Fruit fly (Drosophila melanogaster) S2 (cell line): ENCODE data around the gene SkpD.

Source experiments
- CG8478 ChIP-seq: fragments of >200 bp; optimal IDR thresholded peaks from 2 replicates; lab custom pipeline; 2018
- CTCF ChIP-seq, 2 experiments: fragments of >200 bp; optimal IDR thresholded peaks; 2 replicates each; lab custom pipeline; 2018

dm6 chrX:19844010-19844766, 31.7 kb downstream of the SkpD start:
- TF ChIP-seq CTCF (optimal IDR thresholded peaks at IDR 0.05; lab: Kevin White, UChicago) (no peak), CG8478 (lab: Kevin White, UChicago) (no peak)
